Fruit fly (Drosophila melanogaster) whole organism, prepupa: ENCODE results near the gene CG31898.

Source experiments
- CG1621 ChIP-seq: fragments of 200-800 bp; sonication (Bioruptor generic); optimal IDR thresholded peaks from 3 replicates; lab custom pipeline; 2018; ENCODE audit warnings: missing biosample characterization, mild to moderate bottlenecking, missing genetic modification characterization
- CG4318 ChIP-seq: fragments of 200-800 bp; sonication (Bioruptor generic); optimal IDR thresholded peaks from 3 replicates; lab custom pipeline; 2017; ENCODE audit warnings: missing biosample characterization, mild to moderate bottlenecking, missing genetic modification characterization
- CG6163 ChIP-seq: fragments of 200-800 bp; sonication (Bioruptor generic); IDR thresholded peaks from 3 replicates; pipeline ENCODE4 v1.3.6; 2022; ENCODE audit warnings: missing biosample characterization, missing genetic modification characterization
- CG6854 ChIP-seq: fragments of 200-800 bp; sonication (Bioruptor generic); optimal IDR thresholded peaks from 2 replicates; lab custom pipeline; 2017; ENCODE audit warnings: missing biosample characterization, mild to moderate bottlenecking, missing genetic modification characterization
- CG7368 ChIP-seq: fragments of 200-800 bp; sonication (Bioruptor generic); optimal IDR thresholded peaks from 3 replicates; lab custom pipeline; 2016; ENCODE audit warnings: missing biosample characterization, missing genetic modification characterization
- Sox15 ChIP-seq: fragments of 200-800 bp; sonication (Bioruptor generic); optimal IDR thresholded peaks from 3 replicates; lab custom pipeline; 2016; ENCODE audit warnings: missing biosample characterization, missing genetic modification characterization
- ss ChIP-seq, 2 experiments: fragments of 200-800 bp; sonication (Bioruptor generic); optimal IDR thresholded peaks; 2 replicates in 1 of 2; 3 replicates in 1 of 2; lab custom pipeline; 2017 to 2018; ENCODE audit warnings: mild to moderate bottlenecking in 2 of 2, missing biosample characterization in 2 of 2, missing genetic modification characterization in 2 of 2, moderate library complexity in 1 of 2
- svp ChIP-seq: fragments of 200-800 bp; sonication (Bioruptor generic); peaks from one replicate; lab custom pipeline; 2016; ENCODE audit warnings: missing biosample characterization, missing genetic modification characterization

DNA sequence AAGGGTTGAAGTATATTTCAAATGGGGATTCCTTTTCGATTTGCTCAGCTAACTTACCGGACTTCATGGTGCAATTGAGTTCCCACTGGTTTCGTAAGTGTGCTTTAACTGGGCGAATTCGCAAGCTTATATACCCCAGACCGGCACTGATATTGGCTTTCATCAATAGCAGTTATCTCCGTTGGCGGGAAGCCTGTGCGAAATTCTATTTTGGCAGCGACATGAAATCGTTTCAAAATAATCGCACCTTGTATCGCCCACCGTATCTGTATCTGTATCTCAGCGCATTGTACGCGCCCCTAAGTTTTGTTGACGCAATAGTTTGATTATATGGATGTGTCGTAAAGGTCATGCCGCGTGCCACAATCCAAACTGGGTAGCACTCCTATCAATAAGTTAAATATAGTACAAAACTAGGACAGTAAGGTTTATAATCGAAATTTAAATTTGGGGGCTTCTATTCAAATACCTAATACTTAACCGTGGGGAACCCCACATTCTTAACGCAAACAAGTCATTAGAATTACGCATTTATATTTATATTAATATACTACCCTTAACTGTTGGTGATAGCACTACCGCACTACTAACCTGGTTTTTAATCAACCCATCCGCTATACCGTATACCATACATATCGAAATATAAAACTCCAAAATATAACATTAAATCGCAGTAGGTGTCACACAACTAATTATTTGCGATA is 4.1 kb upstream of the CG31898 start, which contains the start of the genes Peritrophin-15a and CG13385:
- no peak for TF ChIP-seq CG6854 (GFP tag; lab: Kevin White, UChicago)
- TF ChIP-seq ss (GFP tag; optimal IDR thresholded peaks at IDR 0.05; lab: Kevin White, UChicago), result no peak
- no peak for TF ChIP-seq CG6163 (GFP tag; lab: Robert Waterston, UW)
- TF ChIP-seq CG4318 (GFP tag; lab: Kevin White, UChicago), result no peak
- no peak for TF ChIP-seq Sox15 (GFP tag; lab: Kevin White, UChicago)
- TF ChIP-seq CG7368 (GFP tag; lab: Kevin White, UChicago), result no peak
- no peak for TF ChIP-seq CG1621 (tag; lab: Kevin White, UChicago)
- no peak for TF ChIP-seq svp
